Fruit fly (Drosophila melanogaster): Measurements from ENCODE around the gene CG8563.

Gene CG8563

DNA sequence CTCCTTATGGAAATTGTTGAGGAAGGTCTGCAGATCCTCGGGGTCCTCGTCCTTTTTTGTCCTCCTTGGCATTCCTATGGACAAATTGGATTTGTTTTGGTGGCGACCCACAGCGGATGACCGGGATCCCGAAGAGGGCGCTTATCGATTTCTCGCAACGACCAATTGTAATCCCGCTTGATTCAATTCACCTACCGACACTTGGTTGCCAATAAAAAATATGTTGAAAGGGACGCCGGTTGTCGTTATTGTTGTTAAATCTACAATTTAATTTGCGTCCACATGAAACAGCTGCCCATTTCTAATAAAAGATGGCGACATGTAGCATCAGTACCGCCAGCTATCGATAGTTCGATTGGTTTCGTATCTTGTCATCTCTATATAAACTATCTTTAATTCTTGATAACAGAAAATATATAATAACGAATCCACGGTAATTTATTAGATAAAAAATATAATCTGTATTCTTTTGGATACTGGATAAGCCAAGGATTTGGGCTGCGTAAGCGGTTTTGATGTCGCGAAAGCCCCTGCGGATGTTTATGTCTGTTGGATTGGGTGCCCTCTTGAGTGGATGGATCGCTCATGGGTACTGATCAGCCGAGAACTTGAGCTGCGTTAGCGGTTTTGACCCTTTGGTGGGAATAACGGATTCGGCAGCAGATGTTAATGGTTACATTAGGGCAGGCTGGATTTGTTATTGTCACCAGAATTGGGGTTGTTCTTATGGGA lies 34.0 kb upstream of the CG8563 start, which contains the start of gene CTCF (continued):
- TF ChIP-seq Jra (GFP tag; optimal IDR thresholded peaks at IDR 0.05), result peak; percentile 14
- no peak for TF ChIP-seq CG32264 (GFP tag; optimal IDR thresholded peaks at IDR 0.05)
- TF ChIP-seq usp (GFP tag; optimal IDR thresholded peaks at IDR 0.05), result no peak
- no peak for TF ChIP-seq Hnf4 (GFP tag; optimal IDR thresholded peaks at IDR 0.05)
- TF ChIP-seq ey (GFP tag; optimal IDR thresholded peaks at IDR 0.05), result peak; percentile 30
- peak; percentile 21 for TF ChIP-seq psq (GFP tag; optimal IDR thresholded peaks at IDR 0.05)
- no peak for TF ChIP-seq N (GFP tag; optimal IDR thresholded peaks at IDR 0.05)
- TF ChIP-seq rgr (GFP tag; optimal IDR thresholded peaks at IDR 0.05), result peak; percentile 50
- TF ChIP-seq br (GFP tag; optimal IDR thresholded peaks at IDR 0.05), result peak; percentile 44
- TF ChIP-seq Dfd (GFP tag; optimal IDR thresholded peaks at IDR 0.05), result no peak
- TF ChIP-seq Vsx2 (GFP tag; optimal IDR thresholded peaks at IDR 0.05; ENCODE audit: partially characterized antibody), result no peak

dm6 chr3L:7359827-7360323 lies 30.7 kb upstream of the CG8563 start, which contains the start of gene pst:
pst (minus strand) TSS chr3L:7360263.
- TF ChIP-seq fru (GFP tag; optimal IDR thresholded peaks at IDR 0.05) (peak; percentile 18), tai (GFP tag; optimal IDR thresholded peaks at IDR 0.05) (no peak), GATAd (GFP tag; optimal IDR thresholded peaks at IDR 0.05) (no peak), Hnf4 (GFP tag; optimal IDR thresholded peaks at IDR 0.05) (no peak), rgr (GFP tag; optimal IDR thresholded peaks at IDR 0.05) (no peak), Hr83 (GFP tag; optimal IDR thresholded peaks at IDR 0.05; ENCODE audit: poor library complexity, severe bottlenecking) (peak; percentile 58), dsf (GFP tag; optimal IDR thresholded peaks at IDR 0.05; ENCODE audit: borderline replicate concordance) (no peak), dmrt93B (GFP tag; optimal IDR thresholded peaks at IDR 0.05) (no peak), Dif (GFP tag; optimal IDR thresholded peaks at IDR 0.05; ENCODE audit: partially characterized antibody) (peak; percentile 46), Rel (GFP tag; optimal IDR thresholded peaks at IDR 0.05) (no peak), Rel (tag; optimal IDR thresholded peaks at IDR 0.05) (peak; percentile 100), CrebA (GFP tag; optimal IDR thresholded peaks at IDR 0.05; ENCODE audit: borderline replicate concordance) (no peak), CG9705 (GFP tag; optimal IDR thresholded peaks at IDR 0.05) (no peak), Mio (GFP tag; optimal IDR thresholded peaks at IDR 0.05) (no peak), pan (optimal IDR thresholded peaks at IDR 0.05) (no peak), HLH106 (tag; optimal IDR thresholded peaks at IDR 0.05) (no peak), Abd-B (GFP tag; optimal IDR thresholded peaks at IDR 0.05) (no peak), ey (GFP tag; optimal IDR thresholded peaks at IDR 0.05) (no peak), jim (GFP tag; optimal IDR thresholded peaks at IDR 0.05) (no peak), sv (GFP tag; optimal IDR thresholded peaks at IDR 0.05) (no peak), woc (GFP tag; optimal IDR thresholded peaks at IDR 0.05) (no peak), CG32264 (GFP tag; optimal IDR thresholded peaks at IDR 0.05) (no peak), Sp1 (GFP tag; optimal IDR thresholded peaks at IDR 0.05) (peak; percentile 25), br (GFP tag; optimal IDR thresholded peaks at IDR 0.05) (no peak), N (GFP tag; optimal IDR thresholded peaks at IDR 0.05) (no peak), brk (GFP tag; optimal IDR thresholded peaks at IDR 0.05) (no peak), Vsx2 (GFP tag; optimal IDR thresholded peaks at IDR 0.05; ENCODE audit: partially characterized antibody) (no peak), lola (GFP tag; optimal IDR thresholded peaks at IDR 0.05) (no peak), Hr78 (GFP tag; optimal IDR thresholded peaks at IDR 0.05) (no peak), Myc (optimal IDR thresholded peaks at IDR 0.05) (no peak), usp (GFP tag; optimal IDR thresholded peaks at IDR 0.05) (no peak), Jra (GFP tag; optimal IDR thresholded peaks at IDR 0.05) (peak; percentile 19), sage (GFP tag; optimal IDR thresholded peaks at IDR 0.05) (no peak), psq (GFP tag; optimal IDR thresholded peaks at IDR 0.05) (no peak)

DNA sequence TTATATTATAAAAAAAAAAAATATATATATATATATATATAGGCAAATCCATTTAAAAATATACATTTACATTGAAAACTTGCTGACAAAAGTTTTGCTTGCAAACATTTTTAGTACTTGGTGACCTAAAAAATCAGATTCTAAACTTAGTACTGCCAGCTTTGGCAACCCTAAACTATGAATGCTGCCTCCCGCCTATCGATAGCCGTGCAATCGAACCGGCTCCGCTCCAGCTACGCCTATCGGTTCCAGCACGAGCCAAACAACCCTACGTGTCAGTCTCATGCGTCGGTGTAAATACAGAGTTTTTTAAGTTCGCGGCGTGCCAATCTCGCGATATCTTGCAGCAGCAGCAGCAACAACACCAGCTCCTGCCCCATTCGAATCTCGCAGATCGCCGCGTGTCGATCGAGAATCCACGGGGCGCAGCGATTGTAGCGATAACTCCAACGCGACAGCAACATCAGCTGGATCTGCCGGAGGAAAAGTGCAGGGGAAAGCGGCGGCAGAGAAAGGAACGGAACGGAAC lies 30.2 kb upstream of the CG8563 start, which contains the start of gene Sec63:
Gene Sec63, plus strand, starts transcription at position 238 of the 529 bp plus-strand sequence.
- TF ChIP-seq sv (GFP tag; optimal IDR thresholded peaks at IDR 0.05), result peak; percentile 21
- TF ChIP-seq Hnf4 (GFP tag; optimal IDR thresholded peaks at IDR 0.05), result peak; percentile 35
- TF ChIP-seq Hr83 (GFP tag; optimal IDR thresholded peaks at IDR 0.05; ENCODE audit: poor library complexity, severe bottlenecking), result peak; percentile 61
- no peak for TF ChIP-seq Mio (GFP tag; optimal IDR thresholded peaks at IDR 0.05)
- peak; percentile 27 for TF ChIP-seq psq (GFP tag; optimal IDR thresholded peaks at IDR 0.05)
- TF ChIP-seq Myc (optimal IDR thresholded peaks at IDR 0.05), result peak; percentile 44
- peak; percentile 55 for TF ChIP-seq HLH106 (tag; optimal IDR thresholded peaks at IDR 0.05)
- TF ChIP-seq br (GFP tag; optimal IDR thresholded peaks at IDR 0.05), result peak; percentile 35
- no peak for TF ChIP-seq jim (GFP tag; optimal IDR thresholded peaks at IDR 0.05)
- peak in 1 of 2 experiments; percentile 54 for TF ChIP-seq foxo (GFP tag; optimal IDR thresholded peaks at IDR 0.05)
- no peak for TF ChIP-seq sage (GFP tag; optimal IDR thresholded peaks at IDR 0.05)

Data from whole organism, wandering third instar larva.